Worm (Caenorhabditis elegans): Measurements from ENCODE around the gene Y73C8B.1.

ce11 chrV:3204433-3204832 lies 7.8 kb upstream of the Y73C8B.1 start:
- no peak for TF ChIP-seq klf-2 (GFP tag; conservative IDR thresholded peaks at IDR 0.05)
- no peak for TF ChIP-seq flt-1 (GFP tag; IDR thresholded peaks at IDR 0.05)
- no peak for TF ChIP-seq ztf-29 (GFP tag; IDR thresholded peaks at IDR 0.05)

Measured in whole organism, midembryonic.